Worm (Caenorhabditis elegans) whole organism, L4 larva: ENCODE data around the gene F17A9.5.
A peak's percentile ranks its signal among the peaks of the same experiment; 100 is the strongest.

Experiments
- F37D6.2 ChIP-seq: sonication (generic microtip); optimal IDR thresholded peaks from 2 replicates; lab custom pipeline; 2016; ENCODE audit warnings: mild to moderate bottlenecking, missing genetic modification characterization, missing compliant biosample characterization
- T26A8.4 ChIP-seq: fragments of 200-800 bp; sonication (Bioruptor generic); IDR thresholded peaks from 2 replicates; pipeline ENCODE4 v1.3.6; 2022; ENCODE audit warnings: missing genetic modification characterization, missing compliant biosample characterization
- Y5F2A.4 ChIP-seq: fragments of 200-800 bp; sonication (Bioruptor generic); optimal IDR thresholded peaks from 2 replicates; lab custom pipeline; 2018; ENCODE audit warnings: mild to moderate bottlenecking, missing genetic modification characterization, missing compliant biosample characterization
- arid-1 ChIP-seq: fragments of 200-800 bp; sonication (Bioruptor generic); conservative IDR thresholded peaks from 2 replicates; pipeline ENCODE4 v1.3.6; 2022; ENCODE audit warnings: missing genetic modification reagents, missing genetic modification characterization, missing compliant biosample characterization
- ceh-28 ChIP-seq: fragments of 150-350 bp; optimal IDR thresholded peaks from 2 replicates; lab custom pipeline; 2014; ENCODE audit warnings: missing biosample characterization, missing genetic modification reagents, missing genetic modification characterization
- ceh-32 ChIP-seq: sonication (generic microtip); optimal IDR thresholded peaks from 2 replicates; lab custom pipeline; 2016; ENCODE audit warnings: mild to moderate bottlenecking, missing genetic modification characterization, missing compliant biosample characterization; ENCODE audit not compliant: poor library complexity
- cey-2 ChIP-seq: sonication (generic microtip); optimal IDR thresholded peaks from 3 replicates; lab custom pipeline; 2017; ENCODE audit warnings: missing genetic modification characterization, mild to moderate bottlenecking, missing compliant biosample characterization, antibody characterized with exemption, borderline replicate concordance; ENCODE audit not compliant: insufficient read depth
- ctbp-1 ChIP-seq: fragments of 200-800 bp; sonication (Bioruptor generic); IDR thresholded peaks from 2 replicates; pipeline ENCODE4 v1.3.6; 2022; ENCODE audit warnings: missing genetic modification reagents, missing genetic modification characterization, missing compliant biosample characterization
- daf-16 ChIP-seq, 3 experiments: sonication (generic microtip); optimal IDR thresholded peaks; 2 replicates each; lab custom pipeline; 2016 to 2017; ENCODE audit warnings: missing genetic modification characterization in 3 of 3, missing genetic modification reagents in 3 of 3, mild to moderate bottlenecking in 2 of 3, missing compliant biosample characterization in 2 of 3, missing biosample characterization in 1 of 3, moderate library complexity in 1 of 3
- dmd-8 ChIP-seq: fragments of 200-800 bp; sonication (Bioruptor generic); IDR thresholded peaks from 2 replicates; pipeline ENCODE4 v1.3.6; 2022; ENCODE audit warnings: missing genetic modification characterization, missing compliant biosample characterization
- duxl-1 ChIP-seq: sonication (generic microtip); optimal IDR thresholded peaks from 2 replicates; lab custom pipeline; 2016; ENCODE audit warnings: mild to moderate bottlenecking, missing genetic modification characterization, moderate library complexity, missing compliant biosample characterization; ENCODE audit not compliant: poor library complexity
- dve-1 ChIP-seq: sonication (generic microtip); optimal IDR thresholded peaks from 2 replicates; lab custom pipeline; 2017; ENCODE audit warnings: antibody characterized with exemption, mild to moderate bottlenecking, missing genetic modification characterization, missing compliant biosample characterization; ENCODE audit not compliant: insufficient read depth
- egl-27 ChIP-seq: sonication (generic microtip); optimal IDR thresholded peaks from 3 replicates; lab custom pipeline; 2017; ENCODE audit warnings: missing biosample characterization, missing genetic modification reagents, missing genetic modification characterization
- fkh-10 ChIP-seq: fragments of 150-350 bp; optimal IDR thresholded peaks from 2 replicates; lab custom pipeline; 2014; ENCODE audit warnings: missing biosample characterization, missing genetic modification reagents, missing genetic modification characterization
- fos-1 ChIP-seq: fragments of 150-350 bp; optimal IDR thresholded peaks from 2 replicates; lab custom pipeline; 2014; ENCODE audit warnings: missing biosample characterization, missing genetic modification characterization
- hif-1 ChIP-seq, 2 experiments: sonication (generic microtip); optimal IDR thresholded peaks; 2 replicates each; lab custom pipeline; 2016 to 2017; ENCODE audit warnings: missing compliant biosample characterization in 2 of 2, missing genetic modification characterization in 2 of 2, missing genetic modification reagents in 2 of 2, missing genotype in 2 of 2, mild to moderate bottlenecking in 1 of 2
- hlh-30 ChIP-seq: sonication (generic microtip); optimal IDR thresholded peaks from 2 replicates; lab custom pipeline; 2017; ENCODE audit warnings: antibody characterized with exemption, mild to moderate bottlenecking, missing genetic modification characterization, missing compliant biosample characterization; ENCODE audit not compliant: insufficient read depth
- jun-1 ChIP-seq: fragments of 150-350 bp; optimal IDR thresholded peaks from 2 replicates; lab custom pipeline; 2014; ENCODE audit warnings: missing biosample characterization, missing genetic modification reagents, missing genetic modification characterization
- lim-7 ChIP-seq: fragments of 200-800 bp; sonication (Bioruptor generic); IDR thresholded peaks from 2 replicates; pipeline ENCODE4 v1.3.6; 2022; ENCODE audit warnings: missing genetic modification characterization, missing compliant biosample characterization
- lin-1 ChIP-seq: fragments of 200-800 bp; sonication (Bioruptor generic); IDR thresholded peaks from 2 replicates; pipeline ENCODE4 v1.3.6; 2022; ENCODE audit warnings: missing genetic modification reagents, missing genetic modification characterization, missing compliant biosample characterization
- lin-13 ChIP-seq: fragments of 150-350 bp; optimal IDR thresholded peaks from 2 replicates; lab custom pipeline; 2014; ENCODE audit warnings: missing biosample characterization, missing genetic modification reagents, missing genetic modification characterization
- lsy-2 ChIP-seq, 2 experiments: fragments of 150-350 bp in 1 of 2; sonication (generic microtip) in 1 of 2; optimal IDR thresholded peaks; 2 replicates each; lab custom pipeline; 2014 to 2017; ENCODE audit warnings: missing biosample characterization in 2 of 2, missing genetic modification characterization in 2 of 2
- madf-5 ChIP-seq, 2 experiments: fragments of 200-800 bp; sonication (Bioruptor generic); IDR thresholded peaks; 2 replicates each; pipeline ENCODE4 v1.3.6; 2022; ENCODE audit warnings: missing compliant biosample characterization in 2 of 2, missing genetic modification characterization in 2 of 2
- mdl-1 ChIP-seq, 2 experiments: fragments of 150-350 bp in 1 of 2; sonication (generic microtip) in 1 of 2; optimal IDR thresholded peaks; 2 replicates each; lab custom pipeline; 2014 to 2017; ENCODE audit warnings: missing biosample characterization in 2 of 2, missing genetic modification characterization in 2 of 2
- mxl-3 ChIP-seq: fragments of 200-800 bp; sonication (Bioruptor generic); optimal IDR thresholded peaks from 2 replicates; lab custom pipeline; 2018; ENCODE audit warnings: mild to moderate bottlenecking, missing genetic modification characterization, missing compliant biosample characterization
- nhr-11 ChIP-seq: fragments of 150-350 bp; optimal IDR thresholded peaks from 2 replicates; lab custom pipeline; 2014; ENCODE audit warnings: missing biosample characterization, missing genetic modification characterization
- nhr-28 ChIP-seq: fragments of 150-350 bp; optimal IDR thresholded peaks from 2 replicates; lab custom pipeline; 2014; ENCODE audit warnings: missing biosample characterization, missing genetic modification characterization
- nhr-48 ChIP-seq: sonication (generic microtip); optimal IDR thresholded peaks from 2 replicates; lab custom pipeline; 2016; ENCODE audit warnings: mild to moderate bottlenecking, missing genetic modification characterization, missing compliant biosample characterization
- nhr-6 ChIP-seq: fragments of 150-350 bp; optimal IDR thresholded peaks from 2 replicates; lab custom pipeline; 2014; ENCODE audit warnings: missing biosample characterization, missing genetic modification characterization
- nhr-77 ChIP-seq: fragments of 150-350 bp; optimal IDR thresholded peaks from 2 replicates; lab custom pipeline; 2014; ENCODE audit warnings: missing biosample characterization, missing genetic modification characterization
- pha-4 ChIP-seq, 2 experiments: fragments of 150-350 bp in 1 of 2; fragments of 200-800 bp in 1 of 2; sonication (Bioruptor generic) in 1 of 2; IDR thresholded peaks in 1 of 2; optimal IDR thresholded peaks in 1 of 2; 2 replicates each; pipeline versions ENCODE4 v1.3.6 to Lab custom; 2014 to 2022; ENCODE audit warnings: missing genetic modification characterization in 2 of 2, missing genetic modification reagents in 2 of 2, missing biosample characterization in 1 of 2, missing compliant biosample characterization in 1 of 2
- php-3 ChIP-seq: fragments of 200-800 bp; sonication (Bioruptor generic); IDR thresholded peaks from 2 replicates; pipeline ENCODE4 v1.3.6; 2022; ENCODE audit warnings: missing genetic modification reagents, missing genetic modification characterization, missing compliant biosample characterization
- pqm-1 ChIP-seq: sonication (generic microtip); optimal IDR thresholded peaks from 2 replicates; lab custom pipeline; 2017; ENCODE audit warnings: missing biosample characterization, missing genetic modification characterization
- set-16 ChIP-seq: fragments of 200-800 bp; sonication (Bioruptor generic); IDR thresholded peaks from 2 replicates; pipeline ENCODE4 v1.3.6; 2022; ENCODE audit warnings: missing genetic modification reagents, missing genetic modification characterization, missing compliant biosample characterization
- snpc-4 ChIP-seq: fragments of 150-350 bp; optimal IDR thresholded peaks from 2 replicates; lab custom pipeline; 2014; ENCODE audit warnings: missing biosample characterization, missing genetic modification characterization
- spr-1 ChIP-seq: sonication (generic microtip); optimal IDR thresholded peaks from 2 replicates; lab custom pipeline; 2016; ENCODE audit warnings: mild to moderate bottlenecking, missing genetic modification characterization, missing compliant biosample characterization
- spr-3 ChIP-seq: fragments of 200-800 bp; sonication (Bioruptor generic); optimal IDR thresholded peaks from 2 replicates; lab custom pipeline; 2018; ENCODE audit warnings: mild to moderate bottlenecking, missing genetic modification characterization, missing compliant biosample characterization
- unc-39 ChIP-seq: sonication (generic microtip); optimal IDR thresholded peaks from 2 replicates; lab custom pipeline; 2017; ENCODE audit warnings: missing biosample characterization, missing genetic modification characterization
- unc-62 ChIP-seq, 3 experiments: fragments of 150-350 bp in 1 of 3; sonication (generic microtip); optimal IDR thresholded peaks in 2 of 3; peaks in 1 of 3; 1 replicate in 1 of 3; 2 replicates in 2 of 3; lab custom pipeline; 2014 to 2017; ENCODE audit warnings: missing biosample characterization in 3 of 3, missing genetic modification characterization in 3 of 3, missing genetic modification reagents in 3 of 3, missing genotype in 1 of 3
- vab-7 ChIP-seq: fragments of 200-800 bp; sonication (Bioruptor generic); IDR thresholded peaks from 2 replicates; pipeline ENCODE4 v1.3.6; 2022; ENCODE audit warnings: missing genetic modification reagents, missing genetic modification characterization, missing compliant biosample characterization
- zfp-3 ChIP-seq: fragments of 200-800 bp; sonication (Bioruptor generic); conservative IDR thresholded peaks from 2 replicates; pipeline ENCODE4 v1.3.6; 2022; ENCODE audit warnings: missing genetic modification reagents, missing genetic modification characterization, missing compliant biosample characterization
- ztf-11 ChIP-seq: fragments of 150-350 bp; optimal IDR thresholded peaks from 2 replicates; lab custom pipeline; 2014; ENCODE audit warnings: missing biosample characterization, missing genetic modification characterization

The F17A9.5 gene

ce11 chrV:6103429-6103828 is 9.4 kb downstream of the F17A9.5 start, which contains the start of gene Y38A10A.11:
Gene Y38A10A.11 (minus strand): TSS chrV:6103529.
- no peak for TF ChIP-seq cey-2 (tag; lab: Kevin White, UChicago)
- no peak for TF ChIP-seq egl-27 (tag; lab: Kevin White, UChicago)
- no peak for TF ChIP-seq ctbp-1
- no peak for TF ChIP-seq nhr-48 (tag; lab: Kevin White, UChicago)
- TF ChIP-seq, all 104 proteins: peak for 0

- TF ChIP-seq dve-1 (tag; lab: Kevin White, UChicago) (peak; percentile 43), daf-16 (GFP tag; optimal IDR thresholded peaks at IDR 0.05; lab: Kevin White, UChicago) (no peak), daf-16 (tag; optimal IDR thresholded peaks at IDR 0.05; lab: Kevin White, UChicago) (peak; percentile 74), unc-62 (GFP tag; optimal IDR thresholded peaks at IDR 0.05 in 1 of 2; lab: Kevin White, UChicago) (peak in 1 of 2 experiments; percentile 49), unc-62 (tag; optimal IDR thresholded peaks at IDR 0.05; lab: Kevin White, UChicago) (no peak), ceh-28 (no peak), nhr-28 (tag; lab: Kevin White, UChicago) (peak; percentile 17), pqm-1 (tag; lab: Kevin White, UChicago) (peak; percentile 39), fkh-10 (GFP tag; lab: Kevin White, UChicago) (no peak)
Measured at ce11 chrV:6101243-6101898, 11.4 kb downstream of the F17A9.5 start.

- TF ChIP-seq zfp-3 (GFP tag; lab: Robert Waterston, UW) (peak; percentile 81; the same call in 1 of the 2 replicates), dmd-8 (GFP tag; lab: Robert Waterston, UW) (no peak), vab-7 (GFP tag; lab: Robert Waterston, UW) (peak; percentile 49), arid-1 (GFP tag; lab: Robert Waterston, UW) (0 out of 2 replicates have a peak, but pooled peaks have one; percentile 74), jun-1 (tag; lab: Kevin White, UChicago) (peak; percentile 64), hlh-30 (tag; lab: Kevin White, UChicago) (peak; percentile 89), Y5F2A.4 (GFP tag; lab: Kevin White, UChicago) (no peak), php-3 (peak; percentile 85), spr-3 (peak; percentile 77), lin-13 (peak; percentile 88), unc-39 (tag; lab: Kevin White, UChicago) (no peak), T26A8.4 (GFP tag; lab: Robert Waterston, UW) (peak; percentile 92), nhr-6 (tag; lab: Kevin White, UChicago) (peak; percentile 95), lim-7 (GFP tag; lab: Robert Waterston, UW) (no peak), duxl-1 (peak; percentile 74), set-16 (GFP tag; lab: Robert Waterston, UW) (peak; percentile 91), nhr-77 (tag; lab: Kevin White, UChicago) (peak; percentile 9), mdl-1 (tag; optimal IDR thresholded peaks at IDR 0.05; lab: Kevin White, UChicago) (peak in 1 of 2 experiments; percentile 90), mxl-3 (GFP tag; lab: Kevin White, UChicago) (peak; percentile 99), madf-5 (GFP tag; IDR thresholded peaks at IDR 0.05; lab: Robert Waterston, UW) (no peak), pha-4 (GFP tag; IDR thresholded peaks at IDR 0.05; lab: Robert Waterston, UW) (peak; percentile 78; the same call in 1 of the 2 replicates), pha-4 (tag; optimal IDR thresholded peaks at IDR 0.05; lab: Kevin White, UChicago) (no peak), hif-1 (tag; optimal IDR thresholded peaks at IDR 0.05; lab: Kevin White, UChicago) (peak in 1 of 2 experiments; percentile 81), F37D6.2 (tag; lab: Kevin White, UChicago) (peak; percentile 84), ceh-32 (peak; percentile 54), spr-1 (tag; lab: Kevin White, UChicago) (peak; percentile 78), ztf-11 (tag; lab: Kevin White, UChicago) (no peak), unc-62 (GFP tag; optimal IDR thresholded peaks at IDR 0.05 in 1 of 2; lab: Kevin White, UChicago) (peak in 1 of 2 experiments; percentile 98), unc-62 (tag; optimal IDR thresholded peaks at IDR 0.05; lab: Kevin White, UChicago) (no peak), snpc-4 (tag; lab: Kevin White, UChicago) (no peak), nhr-11 (tag; lab: Kevin White, UChicago) (peak; percentile 88), nhr-28 (tag; lab: Kevin White, UChicago) (peak; percentile 75), fos-1 (tag; lab: Kevin White, UChicago) (no peak), lsy-2 (tag; optimal IDR thresholded peaks at IDR 0.05; lab: Kevin White, UChicago) (peak; percentile 83 to 95), lin-1 (GFP tag; lab: Robert Waterston, UW) (peak; percentile 85; the same call in 1 of the 2 replicates)
Measured at ce11 chrV:6100492-6101004, 12.2 kb downstream of the F17A9.5 start, which contains the start of gene crt-1. Gene crt-1 (minus strand): TSS chrV:6100542.
